Worm (Caenorhabditis elegans) whole organism, mixed stage, embryonic: ENCODE measurements around the gene C54F6.19.

Experiments used
- blmp-1 ChIP-seq: fragments of 150-350 bp; optimal IDR thresholded peaks from 2 replicates; lab custom pipeline; 2014; ENCODE audit warnings: missing biosample characterization, missing genetic modification characterization
- ceh-39 ChIP-seq: fragments of 150-350 bp; optimal IDR thresholded peaks from 2 replicates; lab custom pipeline; 2014; ENCODE audit warnings: missing biosample characterization, missing genetic modification characterization
- pha-4 ChIP-seq: fragments of 150-350 bp; optimal IDR thresholded peaks from 2 replicates; lab custom pipeline; 2018; ENCODE audit warnings: missing biosample characterization, missing genetic modification reagents, missing genetic modification characterization
- ztf-11 ChIP-seq: fragments of 150-350 bp; optimal IDR thresholded peaks from 2 replicates; lab custom pipeline; 2014; ENCODE audit warnings: missing biosample characterization, missing genetic modification characterization

ce11 chrV:7538018-7538417 lies 7.3 kb upstream of the C54F6.19 start, which contains the start of gene C54F6.12:
- TF ChIP-seq ceh-39 (tag; lab: Kevin White, UChicago) (no peak), pha-4 (tag; lab: Kevin White, UChicago) (no peak), ztf-11 (tag; lab: Kevin White, UChicago) (no peak), blmp-1 (tag; lab: Kevin White, UChicago) (no peak)
